Fruit fly (Drosophila melanogaster) whole organism, embryonic: ENCODE measurements around the gene Ilp5.

Source experiments
- Antp ChIP-seq: fragments of 200-800 bp; sonication (Bioruptor generic); optimal IDR thresholded peaks from 3 replicates; lab custom pipeline; 2016; ENCODE audit warnings: missing biosample characterization, missing genetic modification characterization
- Atf6 ChIP-seq: fragments of 200-800 bp; sonication (Bioruptor generic); IDR thresholded peaks from 2 replicates; pipeline ENCODE4 v1.3.6; 2022; ENCODE audit warnings: missing biosample characterization, missing genetic modification characterization
- Bdp1 ChIP-seq: fragments of 200-800 bp; sonication (Bioruptor generic); optimal IDR thresholded peaks from 3 replicates; lab custom pipeline; 2016; ENCODE audit warnings: missing biosample characterization, missing genetic modification characterization
- Bgb ChIP-seq: fragments of 200-800 bp; sonication (Bioruptor generic); IDR thresholded peaks from 2 replicates; pipeline ENCODE4 v1.3.6; 2022; ENCODE audit warnings: missing biosample characterization, missing genetic modification characterization; ENCODE audit not compliant: partially characterized antibody
- CG12391 ChIP-seq: fragments of 200-800 bp; sonication (Bioruptor generic); optimal IDR thresholded peaks from 3 replicates; lab custom pipeline; 2018; ENCODE audit warnings: missing biosample characterization, mild to moderate bottlenecking, missing genetic modification characterization, moderate library complexity
- CG12769 ChIP-seq: fragments of 200-800 bp; sonication (Bioruptor generic); optimal IDR thresholded peaks from 2 replicates; lab custom pipeline; 2019; ENCODE audit warnings: missing biosample characterization, mild to moderate bottlenecking, missing genetic modification characterization, moderate library complexity
- CG13123 ChIP-seq: fragments of 200-800 bp; sonication (Bioruptor generic); optimal IDR thresholded peaks from 2 replicates; lab custom pipeline; 2016; ENCODE audit warnings: missing biosample characterization, missing genetic modification characterization
- CG13775 ChIP-seq: fragments of 200-800 bp; sonication (Bioruptor generic); optimal IDR thresholded peaks from 3 replicates; lab custom pipeline; 2017; ENCODE audit warnings: missing biosample characterization, mild to moderate bottlenecking, missing genetic modification characterization
- CG15269 ChIP-seq: fragments of 200-800 bp; sonication (Bioruptor generic); optimal IDR thresholded peaks from 2 replicates; lab custom pipeline; 2018; ENCODE audit warnings: missing biosample characterization, mild to moderate bottlenecking, missing genetic modification characterization, moderate library complexity
- CG16813 ChIP-seq: fragments of 200-800 bp; sonication (Bioruptor generic); IDR thresholded peaks from 3 replicates; pipeline ENCODE4 v1.3.6; 2022; ENCODE audit warnings: missing biosample characterization, missing genetic modification characterization; ENCODE audit not compliant: partially characterized antibody
- CG31441 ChIP-seq: fragments of 200-800 bp; sonication (Bioruptor generic); IDR thresholded peaks from 2 replicates; pipeline ENCODE4 v1.3.6; 2022; ENCODE audit warnings: missing biosample characterization, missing genetic modification characterization
- CG3281 ChIP-seq: fragments of 200-800 bp; sonication (Bioruptor generic); optimal IDR thresholded peaks from 3 replicates; lab custom pipeline; 2017; ENCODE audit warnings: missing biosample characterization, mild to moderate bottlenecking, missing genetic modification characterization
- CG34224 ChIP-seq: fragments of 200-800 bp; sonication (Bioruptor generic); IDR thresholded peaks from 3 replicates; pipeline ENCODE4 v1.3.6; 2022; ENCODE audit warnings: missing biosample characterization, missing genetic modification characterization; ENCODE audit not compliant: partially characterized antibody
- CG4360 ChIP-seq: fragments of 200-800 bp; sonication (Bioruptor generic); IDR thresholded peaks from 2 replicates; pipeline ENCODE4 v1.3.6; 2022; ENCODE audit warnings: missing biosample characterization, missing genetic modification characterization
- CG4730 ChIP-seq: fragments of 200-800 bp; sonication (Bioruptor generic); IDR thresholded peaks from 2 replicates; pipeline ENCODE4 v1.3.6; 2022; ENCODE audit warnings: missing biosample characterization, missing genetic modification characterization
- CG6683 ChIP-seq: fragments of 200-800 bp; sonication (Bioruptor generic); optimal IDR thresholded peaks from 2 replicates; lab custom pipeline; 2017; ENCODE audit warnings: missing biosample characterization, mild to moderate bottlenecking, missing genetic modification characterization, missing genetic modification reagents
- CG6854 ChIP-seq: fragments of 200-800 bp; sonication (Bioruptor generic); optimal IDR thresholded peaks from 3 replicates; lab custom pipeline; 2017; ENCODE audit warnings: missing biosample characterization, mild to moderate bottlenecking, missing genetic modification characterization
- CG7786 ChIP-seq: fragments of 200-800 bp; sonication (Bioruptor generic); optimal IDR thresholded peaks from 2 replicates; lab custom pipeline; 2016; ENCODE audit warnings: missing biosample characterization, missing genetic modification characterization
- CG8924 ChIP-seq: fragments of 200-800 bp; optimal IDR thresholded peaks from 3 replicates; lab custom pipeline; 2019; ENCODE audit warnings: missing biosample characterization, mild to moderate bottlenecking, missing genetic modification characterization, moderate library complexity
- CG9932 ChIP-seq: fragments of 200-800 bp; sonication (Bioruptor generic); IDR thresholded peaks from 2 replicates; pipeline ENCODE4 v1.3.6; 2022; ENCODE audit warnings: missing biosample characterization, missing genetic modification characterization
- D19B ChIP-seq: fragments of 200-800 bp; sonication (Bioruptor generic); optimal IDR thresholded peaks from 2 replicates; lab custom pipeline; 2017; ENCODE audit warnings: missing biosample characterization, mild to moderate bottlenecking, missing genetic modification characterization
- Dbx ChIP-seq: fragments of 200-800 bp; sonication (Bioruptor generic); IDR thresholded peaks from 3 replicates; pipeline ENCODE4 v1.3.6; 2022; ENCODE audit warnings: missing biosample characterization, missing genetic modification characterization
- Drgx ChIP-seq: fragments of 200-800 bp; sonication (Bioruptor generic); IDR thresholded peaks from 2 replicates; pipeline ENCODE4 v1.3.6; 2022; ENCODE audit warnings: missing biosample characterization, missing genetic modification characterization
- Hmr ChIP-seq: fragments of 200-800 bp; sonication (Bioruptor generic); optimal IDR thresholded peaks from 3 replicates; lab custom pipeline; 2017; ENCODE audit warnings: mild to moderate bottlenecking, missing biosample characterization, missing genetic modification reagents, missing genetic modification characterization
- MBD-R2 ChIP-seq: fragments of 200-800 bp; sonication (Bioruptor generic); IDR thresholded peaks from 2 replicates; pipeline ENCODE4 v1.3.6; 2022; ENCODE audit warnings: missing biosample characterization, missing genetic modification characterization
- MESR4 ChIP-seq: fragments of 200-800 bp; sonication (Bioruptor generic); optimal IDR thresholded peaks from 2 replicates; lab custom pipeline; 2018; ENCODE audit warnings: missing biosample characterization, mild to moderate bottlenecking, missing genetic modification characterization, moderate library complexity
- Med ChIP-seq: fragments of 200-800 bp; sonication (Bioruptor generic); peaks from one replicate; lab custom pipeline; 2016; ENCODE audit warnings: missing biosample characterization, missing genetic modification characterization, mild to moderate bottlenecking, inconsistent platforms, moderate library complexity
- Side ChIP-seq: fragments of 200-800 bp; sonication (Bioruptor generic); optimal IDR thresholded peaks from 2 replicates; lab custom pipeline; 2016; ENCODE audit warnings: missing biosample characterization, missing genetic modification characterization
- amos ChIP-seq: fragments of 200-800 bp; sonication (Bioruptor generic); IDR thresholded peaks from 2 replicates; pipeline ENCODE4 v1.3.6; 2022; ENCODE audit warnings: missing biosample characterization, missing genetic modification characterization; ENCODE audit not compliant: partially characterized antibody
- caup ChIP-seq: fragments of 200-800 bp; sonication (Bioruptor generic); optimal IDR thresholded peaks from 3 replicates; lab custom pipeline; 2017; ENCODE audit warnings: missing biosample characterization, mild to moderate bottlenecking, missing genetic modification characterization, moderate library complexity; ENCODE audit not compliant: severe bottlenecking
- chinmo ChIP-seq: fragments of 200-800 bp; sonication (Bioruptor generic); IDR thresholded peaks from 4 replicates; pipeline ENCODE4 v1.3.6; 2022; ENCODE audit warnings: missing biosample characterization, missing genetic modification characterization; ENCODE audit not compliant: partially characterized antibody
- ci ChIP-seq: fragments of 200-800 bp; sonication (Bioruptor generic); IDR thresholded peaks from 3 replicates; pipeline ENCODE4 v1.3.6; 2022; ENCODE audit warnings: missing biosample characterization, missing genetic modification characterization
- corto ChIP-seq: fragments of 200-800 bp; sonication (Bioruptor generic); optimal IDR thresholded peaks from 2 replicates; lab custom pipeline; 2016; ENCODE audit warnings: missing biosample characterization, mild to moderate bottlenecking, missing genetic modification characterization, moderate library complexity
- dysf ChIP-seq: fragments of 200-800 bp; sonication (Bioruptor generic); IDR thresholded peaks from 3 replicates; pipeline ENCODE4 v1.3.6; 2022; ENCODE audit warnings: missing biosample characterization, missing genetic modification characterization
- exex ChIP-seq: fragments of 200-800 bp; sonication (Bioruptor generic); optimal IDR thresholded peaks from 4 replicates; lab custom pipeline; 2018; ENCODE audit warnings: missing biosample characterization, mild to moderate bottlenecking, missing genetic modification characterization, moderate library complexity
- fru ChIP-seq: fragments of >200 bp; optimal IDR thresholded peaks from 2 replicates; lab custom pipeline; 2017
- inv ChIP-seq: fragments of 200-800 bp; sonication (Bioruptor generic); IDR thresholded peaks from 2 replicates; pipeline ENCODE4 v1.3.6; 2022; ENCODE audit warnings: missing biosample characterization, missing genetic modification characterization; ENCODE audit not compliant: partially characterized antibody
- rib ChIP-seq: fragments of 200-800 bp; sonication (Bioruptor generic); IDR thresholded peaks from 2 replicates; pipeline ENCODE4 v1.3.6; 2022; ENCODE audit warnings: missing biosample characterization, missing genetic modification characterization
- sob ChIP-seq: fragments of 200-800 bp; sonication (Bioruptor generic); IDR thresholded peaks from 2 replicates; pipeline ENCODE4 v1.3.6; 2022; ENCODE audit warnings: missing biosample characterization, missing genetic modification characterization
- stc ChIP-seq: fragments of 200-800 bp; sonication (Bioruptor generic); IDR thresholded peaks from 2 replicates; pipeline ENCODE4 v1.3.6; 2022; ENCODE audit warnings: missing biosample characterization, missing genetic modification characterization
- sug ChIP-seq: fragments of 200-800 bp; optimal IDR thresholded peaks from 2 replicates; lab custom pipeline; 2019; ENCODE audit warnings: missing biosample characterization, mild to moderate bottlenecking, missing genetic modification characterization, moderate library complexity
- tap ChIP-seq: fragments of 200-800 bp; optimal IDR thresholded peaks from 3 replicates; lab custom pipeline; 2019; ENCODE audit warnings: missing biosample characterization, mild to moderate bottlenecking, missing genetic modification characterization, moderate library complexity
- tna ChIP-seq: fragments of 200-800 bp; sonication (Bioruptor generic); IDR thresholded peaks from 2 replicates; pipeline ENCODE4 v1.3.6; 2022; ENCODE audit warnings: missing biosample characterization, missing genetic modification characterization; ENCODE audit not compliant: partially characterized antibody
- usp ChIP-seq: fragments of >200 bp; optimal IDR thresholded peaks from 2 replicates; lab custom pipeline; 2017; ENCODE audit warnings: missing biosample characterization, missing genetic modification characterization

Gene Ilp5

dm6 chr3L:9846577-9847342, 23.1 kb upstream of the Ilp5 start (continued):
- TF ChIP-seq CG9932 (GFP tag; lab: Robert Waterston, UW) = peak; percentile 6; the same call in 1 of the 2 replicates
- no peak for TF ChIP-seq Antp (GFP tag; lab: Kevin White, UChicago)
- TF ChIP-seq CG34224 (GFP tag; lab: Robert Waterston, UW) = peak; percentile 28; the same call in 1 of the 3 replicates
- peak; percentile 10 for TF ChIP-seq CG15269 (tag; lab: Kevin White, UChicago)
- 0 out of 2 replicates have a peak, but pooled peaks have one; percentile 11 for TF ChIP-seq MBD-R2 (GFP tag; lab: Robert Waterston, UW)
- TF ChIP-seq CG4730 (GFP tag; lab: Robert Waterston, UW) = no peak
- no peak for TF ChIP-seq fru (lab: Kevin White, UChicago)
- 0 out of 3 replicates have a peak, but pooled peaks have one; percentile 15 for TF ChIP-seq dysf (GFP tag; lab: Robert Waterston, UW)
- peak; percentile 23 for TF ChIP-seq exex
- 0 out of 2 replicates have a peak, but pooled peaks have one; percentile 35 for TF ChIP-seq amos (GFP tag; lab: Robert Waterston, UW)
- TF ChIP-seq CG16813 (GFP tag; lab: Robert Waterston, UW) = peak; percentile 54
- no peak for TF ChIP-seq CG6683 (GFP tag; lab: Kevin White, UChicago)
- TF ChIP-seq CG6854 (GFP tag; lab: Kevin White, UChicago) = peak; percentile 21
- no peak for TF ChIP-seq corto (GFP tag; lab: Kevin White, UChicago)
- TF ChIP-seq ci = 0 out of 3 replicates have a peak, but pooled peaks have one; percentile 49
- TF ChIP-seq Hmr (GFP tag; lab: Kevin White, UChicago) = peak; percentile 25
- TF ChIP-seq CG4360 (GFP tag; lab: Robert Waterston, UW) = no peak
- peak; percentile 74; the same call in 1 of the 2 replicates for TF ChIP-seq tna (GFP tag; lab: Robert Waterston, UW)
- no peak for TF ChIP-seq CG8924
- TF ChIP-seq Med (GFP tag; lab: Kevin White, UChicago) = peak; percentile 11
- TF ChIP-seq Atf6 (GFP tag; lab: Robert Waterston, UW) = peak; percentile 46; the same call in 1 of the 2 replicates
- TF ChIP-seq stc (GFP tag; lab: Robert Waterston, UW) = 0 out of 2 replicates have a peak, but pooled peaks have one; percentile 9
- TF ChIP-seq CG3281 (GFP tag; lab: Kevin White, UChicago) = peak; percentile 51
- TF ChIP-seq Bdp1 (GFP tag; lab: Kevin White, UChicago) = no peak
- TF ChIP-seq inv (GFP tag; lab: Robert Waterston, UW) = peak; percentile 55
- no peak for TF ChIP-seq CG12391 (tag; lab: Kevin White, UChicago)
- TF ChIP-seq D19B (GFP tag; lab: Kevin White, UChicago) = peak; percentile 64
- peak; percentile 37; the same call in 1 of the 3 replicates for TF ChIP-seq Dbx
- TF ChIP-seq CG13123 = no peak
- 0 out of 2 replicates have a peak, but pooled peaks have one; percentile 21 for TF ChIP-seq Drgx (GFP tag; lab: Robert Waterston, UW)
- 0 out of 2 replicates have a peak, but pooled peaks have one; percentile 20 for TF ChIP-seq Bgb
- no peak for TF ChIP-seq Side (GFP tag; lab: Kevin White, UChicago)
- peak; percentile 70 for TF ChIP-seq rib (GFP tag; lab: Robert Waterston, UW)
- TF ChIP-seq MESR4 (GFP tag; lab: Kevin White, UChicago) = no peak
- TF ChIP-seq usp (GFP tag; lab: Kevin White, UChicago) = no peak
- TF ChIP-seq sob = 0 out of 2 replicates have a peak, but pooled peaks have one; percentile 14
- no peak for TF ChIP-seq tap (tag; lab: Kevin White, UChicago)
- TF ChIP-seq caup (GFP tag; lab: Kevin White, UChicago) = no peak
- TF ChIP-seq CG13775 (GFP tag; lab: Kevin White, UChicago) = no peak
- TF ChIP-seq CG12769 (tag; lab: Kevin White, UChicago) = peak; percentile 7
- TF ChIP-seq sug (tag; lab: Kevin White, UChicago) = peak; percentile 32
- no peak for TF ChIP-seq CG31441 (GFP tag; lab: Robert Waterston, UW)
- TF ChIP-seq CG7786 (GFP tag; lab: Kevin White, UChicago) = no peak
- TF ChIP-seq chinmo (GFP tag; lab: Robert Waterston, UW) = 0 out of 4 replicates have a peak, but pooled peaks have one; percentile 43
